Worm (Caenorhabditis elegans) whole organism, mixed stage, embryonic: ENCODE data around the gene F32A5.8.

Experiments used
- blmp-1 ChIP-seq: fragments of 150-350 bp; optimal IDR thresholded peaks from 2 replicates; lab custom pipeline; 2014; ENCODE audit warnings: missing biosample characterization, missing genetic modification characterization
- ces-1 ChIP-seq: fragments of 150-350 bp; optimal IDR thresholded peaks from 2 replicates; lab custom pipeline; 2014; ENCODE audit warnings: missing biosample characterization, missing genetic modification reagents, missing genetic modification characterization
- lin-13 ChIP-seq: fragments of 150-350 bp; optimal IDR thresholded peaks from 2 replicates; lab custom pipeline; 2014; ENCODE audit warnings: missing biosample characterization, missing genetic modification characterization
- mab-5 ChIP-seq: fragments of 150-350 bp; optimal IDR thresholded peaks from 2 replicates; lab custom pipeline; 2014; ENCODE audit warnings: missing biosample characterization, missing genetic modification characterization
- nhr-237 ChIP-seq: fragments of 150-350 bp; optimal IDR thresholded peaks from 2 replicates; lab custom pipeline; 2014; ENCODE audit warnings: missing biosample characterization, missing genetic modification characterization
- pha-4 ChIP-seq: fragments of 150-350 bp; optimal IDR thresholded peaks from 2 replicates; lab custom pipeline; 2018; ENCODE audit warnings: missing biosample characterization, missing genetic modification reagents, missing genetic modification characterization
- sptf-1 ChIP-seq: sonication (generic microtip); optimal IDR thresholded peaks from 2 replicates; lab custom pipeline; 2017; ENCODE audit warnings: mild to moderate bottlenecking, missing genetic modification characterization, moderate library complexity, missing compliant biosample characterization

ce11 chrII:7236937-7237336, 19.0 kb upstream of the F32A5.8 start:
- TF ChIP-seq lin-13 (tag; lab: Kevin White, UChicago) (no peak), nhr-237 (no peak), mab-5 (tag; lab: Kevin White, UChicago) (no peak), sptf-1 (tag; lab: Kevin White, UChicago) (no peak), blmp-1 (no peak), ces-1 (GFP tag; lab: Kevin White, UChicago) (no peak), pha-4 (no peak)
